Fruit fly (Drosophila melanogaster) whole organism, embryonic: ENCODE measurements around the gene CG5568.

Source experiments
- Ada2b ChIP-seq: fragments of 200-800 bp; sonication (Bioruptor generic); IDR thresholded peaks from 2 replicates; pipeline ENCODE4 v1.3.6; 2022; ENCODE audit warnings: missing biosample characterization, missing genetic modification characterization
- Adf1 ChIP-seq: fragments of 200-800 bp; sonication (Bioruptor generic); IDR thresholded peaks from 2 replicates; pipeline ENCODE4 v1.3.6; 2022; ENCODE audit warnings: missing biosample characterization, missing genetic modification characterization
- Atf-2 ChIP-seq: fragments of 200-800 bp; sonication (Bioruptor generic); optimal IDR thresholded peaks from 2 replicates; lab custom pipeline; 2016; ENCODE audit warnings: missing biosample characterization, missing genetic modification characterization
- CG1233 ChIP-seq: fragments of 200-800 bp; sonication (Bioruptor generic); optimal IDR thresholded peaks from 4 replicates; lab custom pipeline; 2018; ENCODE audit warnings: missing biosample characterization, mild to moderate bottlenecking, missing genetic modification characterization
- CG17186 ChIP-seq: fragments of 200-800 bp; sonication (Bioruptor generic); optimal IDR thresholded peaks from 3 replicates; lab custom pipeline; 2017; ENCODE audit warnings: missing biosample characterization, missing genetic modification reagents, missing genetic modification characterization
- CG2129 ChIP-seq: fragments of 200-800 bp; sonication (Bioruptor generic); IDR thresholded peaks from 2 replicates; pipeline ENCODE4 v1.3.6; 2022; ENCODE audit warnings: missing biosample characterization, missing genetic modification characterization; ENCODE audit not compliant: partially characterized antibody
- CG2678 ChIP-seq: fragments of 200-800 bp; sonication (Bioruptor generic); optimal IDR thresholded peaks from 3 replicates; lab custom pipeline; 2019; ENCODE audit warnings: missing biosample characterization, mild to moderate bottlenecking, missing genetic modification characterization, moderate library complexity
- CG2875 ChIP-seq: fragments of 200-800 bp; sonication (Bioruptor generic); optimal IDR thresholded peaks from 2 replicates; lab custom pipeline; 2017; ENCODE audit warnings: missing biosample characterization, mild to moderate bottlenecking, missing genetic modification characterization, missing genetic modification reagents
- CG34224 ChIP-seq: fragments of 200-800 bp; sonication (Bioruptor generic); IDR thresholded peaks from 3 replicates; pipeline ENCODE4 v1.3.6; 2022; ENCODE audit warnings: missing biosample characterization, missing genetic modification characterization; ENCODE audit not compliant: partially characterized antibody
- CG4328 ChIP-seq: fragments of 200-800 bp; sonication (Bioruptor generic); optimal IDR thresholded peaks from 3 replicates; lab custom pipeline; 2017; ENCODE audit warnings: missing biosample characterization, missing genetic modification reagents, missing genetic modification characterization
- CG6272 ChIP-seq: fragments of 200-800 bp; sonication (Bioruptor generic); IDR thresholded peaks from 2 replicates; pipeline ENCODE4 v1.3.6; 2022; ENCODE audit warnings: missing biosample characterization, missing genetic modification characterization
- CG6689 ChIP-seq: fragments of 200-800 bp; sonication (Bioruptor generic); IDR thresholded peaks from 2 replicates; pipeline ENCODE4 v1.3.6; 2022; ENCODE audit warnings: missing biosample characterization, missing genetic modification characterization
- CG7271 ChIP-seq: fragments of 200-800 bp; sonication (Bioruptor generic); optimal IDR thresholded peaks from 2 replicates; lab custom pipeline; 2018; ENCODE audit warnings: missing biosample characterization, mild to moderate bottlenecking, missing genetic modification characterization, moderate library complexity
- CG7745 ChIP-seq: fragments of 200-800 bp; sonication (Bioruptor generic); optimal IDR thresholded peaks from 2 replicates; lab custom pipeline; 2018; ENCODE audit warnings: missing biosample characterization, mild to moderate bottlenecking, missing genetic modification characterization, moderate library complexity
- CG7987 ChIP-seq: fragments of 200-800 bp; sonication (Bioruptor generic); optimal IDR thresholded peaks from 2 replicates; lab custom pipeline; 2018; ENCODE audit warnings: missing biosample characterization, mild to moderate bottlenecking, missing genetic modification characterization, moderate library complexity
- CG8944 ChIP-seq: fragments of 200-800 bp; sonication (Bioruptor generic); optimal IDR thresholded peaks from 3 replicates; lab custom pipeline; 2016; ENCODE audit warnings: missing biosample characterization, missing genetic modification characterization
- CG9437 ChIP-seq: fragments of 200-800 bp; sonication (Bioruptor generic); optimal IDR thresholded peaks from 2 replicates; lab custom pipeline; 2018; ENCODE audit warnings: missing biosample characterization, mild to moderate bottlenecking, missing genetic modification characterization
- Dad ChIP-seq: fragments of 200-800 bp; sonication (Bioruptor generic); optimal IDR thresholded peaks from 3 replicates; lab custom pipeline; 2016; ENCODE audit warnings: missing biosample characterization, missing genetic modification characterization
- Doc2 ChIP-seq: fragments of 200-800 bp; sonication (Bioruptor generic); IDR thresholded peaks from 2 replicates; pipeline ENCODE4 v1.3.6; 2022; ENCODE audit warnings: missing biosample characterization, missing genetic modification characterization
- Dp ChIP-seq: fragments of 200-800 bp; sonication (Bioruptor generic); optimal IDR thresholded peaks from 2 replicates; lab custom pipeline; 2018; ENCODE audit warnings: missing biosample characterization, mild to moderate bottlenecking, missing genetic modification characterization, moderate library complexity
- Drgx ChIP-seq: fragments of 200-800 bp; sonication (Bioruptor generic); IDR thresholded peaks from 2 replicates; pipeline ENCODE4 v1.3.6; 2022; ENCODE audit warnings: missing biosample characterization, missing genetic modification characterization
- Eip74EF ChIP-seq, 2 experiments: fragments of 200-800 bp in 1 of 2; fragments of >200 bp in 1 of 2; sonication (Bioruptor generic) in 1 of 2; optimal IDR thresholded peaks; 2 replicates each; lab custom pipeline; 2017 to 2019; ENCODE audit warnings: missing biosample characterization in 2 of 2, missing genetic modification characterization in 2 of 2, mild to moderate bottlenecking in 1 of 2, moderate library complexity in 1 of 2
- Fer3 ChIP-seq: fragments of 200-800 bp; sonication (Bioruptor generic); optimal IDR thresholded peaks from 2 replicates; lab custom pipeline; 2018; ENCODE audit warnings: missing biosample characterization, mild to moderate bottlenecking, missing genetic modification characterization, moderate library complexity
- H2.0 ChIP-seq: fragments of 200-800 bp; sonication (Bioruptor generic); IDR thresholded peaks from 2 replicates; pipeline ENCODE4 v1.3.6; 2022; ENCODE audit warnings: missing biosample characterization, missing genetic modification characterization
- NC2α ChIP-seq: fragments of 200-800 bp; sonication (Bioruptor generic); optimal IDR thresholded peaks from 2 replicates; lab custom pipeline; 2016; ENCODE audit warnings: missing biosample characterization, missing genetic modification characterization
- Nf-YC ChIP-seq: fragments of 200-800 bp; optimal IDR thresholded peaks from 3 replicates; lab custom pipeline; 2019; ENCODE audit warnings: missing biosample characterization, mild to moderate bottlenecking, missing genetic modification characterization, moderate library complexity
- Tbp ChIP-seq: fragments of >200 bp; optimal IDR thresholded peaks from 2 replicates; lab custom pipeline; 2018; ENCODE audit warnings: missing biosample characterization, missing genetic modification characterization
- Trl ChIP-seq, 3 experiments: fragments of >200 bp in 2 of 3; fragments of 200-800 bp in 1 of 3; sonication (Bioruptor generic) in 1 of 3; optimal IDR thresholded peaks; 2 replicates in 1 of 3; 3 replicates in 2 of 3; lab custom pipeline; 2016 to 2017; ENCODE audit warnings: missing biosample characterization in 1 of 3, missing genetic modification characterization in 1 of 3
- abd-A ChIP-seq: fragments of 200-800 bp; sonication (Bioruptor generic); optimal IDR thresholded peaks from 3 replicates; lab custom pipeline; 2019; ENCODE audit warnings: missing biosample characterization, mild to moderate bottlenecking, missing genetic modification characterization, moderate library complexity
- bigmax ChIP-seq: fragments of 200-800 bp; sonication (Bioruptor generic); optimal IDR thresholded peaks from 2 replicates; lab custom pipeline; 2018; ENCODE audit warnings: missing biosample characterization, mild to moderate bottlenecking, missing genetic modification characterization
- ci ChIP-seq: fragments of 200-800 bp; sonication (Bioruptor generic); IDR thresholded peaks from 3 replicates; pipeline ENCODE4 v1.3.6; 2022; ENCODE audit warnings: missing biosample characterization, missing genetic modification characterization
- dan ChIP-seq: fragments of 200-800 bp; sonication (Bioruptor generic); IDR thresholded peaks from 2 replicates; pipeline ENCODE4 v1.3.6; 2022; ENCODE audit warnings: missing biosample characterization, missing genetic modification characterization
- dati ChIP-seq: fragments of 200-800 bp; sonication (Bioruptor generic); IDR thresholded peaks from 2 replicates; pipeline ENCODE4 v1.3.6; 2022; ENCODE audit warnings: missing biosample characterization, missing genetic modification characterization
- fd3F ChIP-seq: fragments of 200-800 bp; sonication (Bioruptor generic); optimal IDR thresholded peaks from 2 replicates; lab custom pipeline; 2018; ENCODE audit warnings: missing biosample characterization, mild to moderate bottlenecking, missing genetic modification characterization, moderate library complexity
- h ChIP-seq: fragments of >200 bp; optimal IDR thresholded peaks from 2 replicates; lab custom pipeline; 2017
- hbn ChIP-seq: fragments of 200-800 bp; sonication (Bioruptor generic); IDR thresholded peaks from 2 replicates; pipeline ENCODE4 v1.3.6; 2022; ENCODE audit warnings: missing biosample characterization, missing genetic modification characterization; ENCODE audit not compliant: partially characterized antibody
- kni ChIP-seq: fragments of 200-800 bp; sonication (Bioruptor generic); optimal IDR thresholded peaks from 3 replicates; lab custom pipeline; 2017; ENCODE audit warnings: mild to moderate bottlenecking, missing biosample characterization, missing genetic modification reagents, missing genetic modification characterization
- mld ChIP-seq: fragments of 200-800 bp; sonication (Bioruptor generic); IDR thresholded peaks from 3 replicates; pipeline ENCODE4 v1.3.6; 2022; ENCODE audit warnings: missing biosample characterization, missing genetic modification characterization; ENCODE audit not compliant: partially characterized antibody
- nom ChIP-seq: fragments of 200-800 bp; sonication (Bioruptor generic); optimal IDR thresholded peaks from 2 replicates; lab custom pipeline; 2017; ENCODE audit warnings: missing biosample characterization, missing genetic modification characterization, mild to moderate bottlenecking, moderate library complexity, missing genetic modification reagents
- p53 ChIP-seq: fragments of 200-800 bp; sonication (Bioruptor generic); optimal IDR thresholded peaks from 2 replicates; lab custom pipeline; 2016; ENCODE audit warnings: missing biosample characterization, missing genetic modification characterization
- pb ChIP-seq: fragments of 200-800 bp; sonication (Bioruptor generic); optimal IDR thresholded peaks from 3 replicates; lab custom pipeline; 2016; ENCODE audit warnings: missing biosample characterization, missing genetic modification characterization
- pho ChIP-seq: fragments of 200-800 bp; sonication (Bioruptor generic); optimal IDR thresholded peaks from 2 replicates; lab custom pipeline; 2016; ENCODE audit warnings: missing biosample characterization, missing genetic modification characterization
- phol ChIP-seq: fragments of 200-800 bp; sonication (Bioruptor generic); optimal IDR thresholded peaks from 3 replicates; lab custom pipeline; 2018; ENCODE audit warnings: missing biosample characterization, mild to moderate bottlenecking, missing genetic modification characterization, moderate library complexity
- slou ChIP-seq: fragments of 200-800 bp; sonication (Bioruptor generic); optimal IDR thresholded peaks from 3 replicates; lab custom pipeline; 2016; ENCODE audit warnings: missing biosample characterization, missing genetic modification characterization
- sna ChIP-seq: fragments of 200-800 bp; sonication (Bioruptor generic); IDR thresholded peaks from 2 replicates; pipeline ENCODE4 v1.3.6; 2022; ENCODE audit warnings: missing biosample characterization, missing genetic modification characterization; ENCODE audit not compliant: partially characterized antibody
- sr ChIP-seq: fragments of 200-800 bp; sonication (Bioruptor generic); IDR thresholded peaks from 3 replicates; pipeline ENCODE4 v1.3.6; 2022; ENCODE audit warnings: missing biosample characterization, missing genetic modification characterization
- stwl ChIP-seq: fragments of 200-800 bp; sonication (Bioruptor generic); optimal IDR thresholded peaks from 3 replicates; lab custom pipeline; 2018; ENCODE audit warnings: missing biosample characterization, mild to moderate bottlenecking, missing genetic modification characterization, moderate library complexity
- tup ChIP-seq: fragments of 200-800 bp; sonication (Bioruptor generic); optimal IDR thresholded peaks from 2 replicates; lab custom pipeline; 2016; ENCODE audit warnings: missing biosample characterization, mild to moderate bottlenecking, missing genetic modification characterization, moderate library complexity
- yki ChIP-seq: fragments of >200 bp; optimal IDR thresholded peaks from 3 replicates; lab custom pipeline; 2018

Gene CG5568

dm6 chr3L:5881310-5882208 lies 10.3 kb downstream of the CG5568 start (continued):
- no peak for TF ChIP-seq dati (GFP tag; lab: Robert Waterston, UW)
- TF ChIP-seq Atf-2 (GFP tag; lab: Kevin White, UChicago), result peak; percentile 56
- TF ChIP-seq kni (GFP tag; lab: Kevin White, UChicago), result no peak
- TF ChIP-seq mld, result no peak
- TF ChIP-seq Adf1, result no peak
- TF ChIP-seq CG34224 (GFP tag; lab: Robert Waterston, UW), result no peak
- TF ChIP-seq H2.0, result peak; percentile 44; the same call in 1 of the 2 replicates
- TF ChIP-seq CG7271 (tag; lab: Kevin White, UChicago), result no peak
- peak; percentile 66; the same call in 2 of the 3 replicates for TF ChIP-seq ci (GFP tag; lab: Robert Waterston, UW)
- no peak for TF ChIP-seq sna
- TF ChIP-seq p53 (GFP tag; lab: Kevin White, UChicago), result no peak
- TF ChIP-seq Dp, result no peak
- no peak for TF ChIP-seq Tbp (GFP tag; lab: Kevin White, UChicago)
- TF ChIP-seq CG9437 (GFP tag; lab: Kevin White, UChicago), result peak; percentile 63
- TF ChIP-seq CG8944 (GFP tag; lab: Kevin White, UChicago), result peak; percentile 41
- no peak for TF ChIP-seq CG17186 (GFP tag; lab: Kevin White, UChicago)
- no peak for TF ChIP-seq CG6272 (GFP tag; lab: Robert Waterston, UW)
- no peak for TF ChIP-seq slou (GFP tag; lab: Kevin White, UChicago)
- peak; percentile 39 for TF ChIP-seq yki (lab: Kevin White, UChicago)
- TF ChIP-seq CG7987 (GFP tag; lab: Kevin White, UChicago), result no peak
- TF ChIP-seq sr (GFP tag; lab: Robert Waterston, UW), result no peak
- TF ChIP-seq pb (GFP tag; lab: Kevin White, UChicago), result no peak
- TF ChIP-seq CG4328 (GFP tag; lab: Kevin White, UChicago), result no peak
- TF ChIP-seq NC2α (GFP tag; lab: Kevin White, UChicago), result no peak
- TF ChIP-seq phol, result peak; percentile 14
- no peak for TF ChIP-seq abd-A (tag; lab: Kevin White, UChicago)
- no peak for TF ChIP-seq h (lab: Kevin White, UChicago)
- TF ChIP-seq CG6689 (GFP tag; lab: Robert Waterston, UW), result no peak
- TF ChIP-seq Drgx (GFP tag; lab: Robert Waterston, UW), result no peak
- peak; percentile 58 for TF ChIP-seq pho (GFP tag; lab: Kevin White, UChicago)
- TF ChIP-seq hbn (GFP tag; lab: Robert Waterston, UW), result no peak
- peak; percentile 87 for TF ChIP-seq Nf-YC (tag; lab: Kevin White, UChicago)
- TF ChIP-seq dan (GFP tag; lab: Robert Waterston, UW), result no peak
- peak; percentile 37 for TF ChIP-seq CG2875
- TF ChIP-seq Ada2b, result no peak
- TF ChIP-seq fd3F (GFP tag; lab: Kevin White, UChicago), result peak; percentile 29
- no peak for TF ChIP-seq Dad (GFP tag; lab: Kevin White, UChicago)
- no peak for TF ChIP-seq CG7745
- no peak for TF ChIP-seq Fer3 (tag; lab: Kevin White, UChicago)
- TF ChIP-seq Doc2 (GFP tag; lab: Robert Waterston, UW), result no peak
- no peak for TF ChIP-seq bigmax (GFP tag; lab: Kevin White, UChicago)
- no peak for TF ChIP-seq CG1233
- TF ChIP-seq Eip74EF (GFP tag; optimal IDR thresholded peaks at IDR 0.05; lab: Kevin White, UChicago), result no peak
- TF ChIP-seq tup, result no peak
- no peak for TF ChIP-seq CG2678
- peak; percentile 36 to 85 for TF ChIP-seq Trl (optimal IDR thresholded peaks at IDR 0.05; lab: Kevin White, UChicago)
- TF ChIP-seq Trl (GFP tag; optimal IDR thresholded peaks at IDR 0.05; lab: Kevin White, UChicago), result no peak
- no peak for TF ChIP-seq stwl (tag; lab: Kevin White, UChicago)
- TF ChIP-seq nom (GFP tag; lab: Kevin White, UChicago), result no peak
- TF ChIP-seq CG2129 (GFP tag; lab: Robert Waterston, UW), result no peak
